Fruit fly (Drosophila melanogaster): ENCODE measurements around the gene lmgA.

lmgA gene

dm6 chr2L:8517256-8517694, 11.1 kb downstream of the lmgA start, which contains the start of the genes mRpL51 and Uba4 (continued):
- TF ChIP-seq Hsf (GFP tag; optimal IDR thresholded peaks at IDR 0.05) (peak; percentile 7), croc (GFP tag; conservative IDR thresholded peaks at IDR 0.05) (no peak), jing (GFP tag; optimal IDR thresholded peaks at IDR 0.05) (no peak), CG7987 (GFP tag; optimal IDR thresholded peaks at IDR 0.05) (no peak), eve (GFP tag; optimal IDR thresholded peaks at IDR 0.05) (no peak), stc (GFP tag; IDR thresholded peaks at IDR 0.05) (no peak), gcm2 (GFP tag; optimal IDR thresholded peaks at IDR 0.05) (no peak), btn (GFP tag; optimal IDR thresholded peaks at IDR 0.05) (no peak), Hey (tag; optimal IDR thresholded peaks at IDR 0.05) (no peak), CG10209 (GFP tag; optimal IDR thresholded peaks at IDR 0.05) (no peak), H2.0 (GFP tag; IDR thresholded peaks at IDR 0.05) (no peak), tgo (GFP tag; IDR thresholded peaks at IDR 0.05) (no peak), exex (tag; optimal IDR thresholded peaks at IDR 0.05) (peak; percentile 57), Deaf1 (tag; optimal IDR thresholded peaks at IDR 0.05) (peak; percentile 43), ewg (GFP tag; optimal IDR thresholded peaks at IDR 0.05) (no peak), CG5180 (GFP tag; optimal IDR thresholded peaks at IDR 0.05) (no peak), Six4 (GFP tag; optimal IDR thresholded peaks at IDR 0.05) (peak; percentile 37), CG7357 (GFP tag; IDR thresholded peaks at IDR 0.05) (no peak), MTF-1 (GFP tag; optimal IDR thresholded peaks at IDR 0.05; ENCODE audit: borderline replicate concordance) (no peak), bigmax (GFP tag; optimal IDR thresholded peaks at IDR 0.05) (no peak), CG12155 (GFP tag; optimal IDR thresholded peaks at IDR 0.05) (peak; percentile 26), emc (GFP tag; optimal IDR thresholded peaks at IDR 0.05) (no peak), CG2889 (GFP tag; IDR thresholded peaks at IDR 0.05) (no peak), CG4617 (GFP tag; optimal IDR thresholded peaks at IDR 0.05; ENCODE audit: borderline replicate concordance) (peak; percentile 28), Drgx (GFP tag; IDR thresholded peaks at IDR 0.05) (no peak), eyg (GFP tag; optimal IDR thresholded peaks at IDR 0.05) (no peak), wor (GFP tag; IDR thresholded peaks at IDR 0.05) (no peak), unpg (GFP tag; optimal IDR thresholded peaks at IDR 0.05) (peak; percentile 38), cad (GFP tag; optimal IDR thresholded peaks at IDR 0.05) (no peak), sna (GFP tag; IDR thresholded peaks at IDR 0.05; ENCODE audit: partially characterized antibody) (peak; percentile 78; the same call in 1 of the 2 replicates), Dp (GFP tag; optimal IDR thresholded peaks at IDR 0.05) (peak; percentile 58), CG6175 (GFP tag; IDR thresholded peaks at IDR 0.05) (no peak), Scr (GFP tag; IDR thresholded peaks at IDR 0.05; ENCODE audit: partially characterized antibody) (peak; percentile 66), jumu (GFP tag; optimal IDR thresholded peaks at IDR 0.05) (peak; percentile 18), CG1792 (GFP tag; optimal IDR thresholded peaks at IDR 0.05) (no peak), salm (tag; optimal IDR thresholded peaks at IDR 0.05) (no peak), Sry-δ (GFP tag; optimal IDR thresholded peaks at IDR 0.05) (peak; percentile 74), CG8388 (GFP tag; optimal IDR thresholded peaks at IDR 0.05) (peak; percentile 26), Dref (GFP tag; IDR thresholded peaks at IDR 0.05) (peak; percentile 62), dmrt99B (tag; optimal IDR thresholded peaks at IDR 0.05) (no peak), CG31388 (GFP tag; optimal IDR thresholded peaks at IDR 0.05) (no peak), CG4424 (GFP tag; optimal IDR thresholded peaks at IDR 0.05) (peak; percentile 42), so (GFP tag; IDR thresholded peaks at IDR 0.05) (no peak), YL-1 (GFP tag; optimal IDR thresholded peaks at IDR 0.05) (peak; percentile 63), gfzf (GFP tag; optimal IDR thresholded peaks at IDR 0.05) (peak; percentile 26), CG10267 (tag; optimal IDR thresholded peaks at IDR 0.05) (peak; percentile 97), CG11398 (GFP tag; optimal IDR thresholded peaks at IDR 0.05) (peak; percentile 19), HmgZ (tag; optimal IDR thresholded peaks at IDR 0.05) (peak; percentile 69), sug (tag; optimal IDR thresholded peaks at IDR 0.05) (peak; percentile 31), CG2202 (tag; optimal IDR thresholded peaks at IDR 0.05) (no peak), slbo (GFP tag; IDR thresholded peaks at IDR 0.05) (no peak), dmrt11E (tag; optimal IDR thresholded peaks at IDR 0.05) (peak; percentile 38)
